Worm (Caenorhabditis elegans) whole organism, dauer: ENCODE measurements around the gene F41H10.12.

Experiments
- unc-62 ChIP-seq: sonication (generic microtip); optimal IDR thresholded peaks from 2 replicates; lab custom pipeline; 2017; ENCODE audit warnings: missing biosample characterization, missing genetic modification reagents, missing genetic modification characterization

Gene F41H10.12

DNA sequence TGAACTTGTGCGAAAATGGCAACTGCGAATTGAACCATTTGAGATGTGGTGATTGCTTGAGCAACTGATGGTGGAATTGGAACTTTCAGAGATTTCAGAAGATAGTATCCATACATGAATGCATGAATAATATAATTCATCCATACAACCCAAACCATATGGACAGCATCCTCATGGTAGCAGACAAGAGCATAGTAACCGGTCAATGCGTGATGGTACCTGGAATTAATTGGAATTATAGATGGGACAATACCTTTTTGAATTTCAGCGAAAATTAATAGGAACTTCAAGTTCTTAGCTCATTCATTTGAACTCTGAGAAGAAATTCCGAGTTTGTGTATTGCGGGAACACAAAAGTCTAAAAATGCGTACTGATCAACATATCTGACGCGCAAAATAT is 10.2 kb upstream of the F41H10.12 start:
- TF ChIP-seq unc-62 = no peak

DNA sequence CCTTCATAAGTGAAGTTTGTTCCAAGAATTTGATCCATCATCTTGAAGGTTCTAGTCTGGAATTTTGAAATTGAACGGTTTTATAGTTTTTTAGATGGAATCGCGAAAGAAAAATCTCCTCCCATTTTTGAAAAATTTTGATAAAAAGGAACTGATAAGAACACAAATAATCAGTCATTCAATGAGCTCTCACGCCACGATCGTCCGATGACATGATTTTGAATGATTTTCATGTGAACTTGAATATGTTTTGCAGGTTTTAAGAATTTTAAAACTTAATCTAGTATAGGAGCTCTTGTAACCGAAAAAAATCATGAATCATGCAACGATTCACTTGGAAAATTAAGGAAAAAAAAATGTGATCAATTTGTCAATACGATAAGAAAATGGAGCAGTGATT is 8.1 kb upstream of the F41H10.12 start, which contains the start of gene elo-5:
TSS of gene elo-5 (minus strand) at position 56 of the 400 bp plus-strand sequence.
- TF ChIP-seq unc-62 = no peak

DNA sequence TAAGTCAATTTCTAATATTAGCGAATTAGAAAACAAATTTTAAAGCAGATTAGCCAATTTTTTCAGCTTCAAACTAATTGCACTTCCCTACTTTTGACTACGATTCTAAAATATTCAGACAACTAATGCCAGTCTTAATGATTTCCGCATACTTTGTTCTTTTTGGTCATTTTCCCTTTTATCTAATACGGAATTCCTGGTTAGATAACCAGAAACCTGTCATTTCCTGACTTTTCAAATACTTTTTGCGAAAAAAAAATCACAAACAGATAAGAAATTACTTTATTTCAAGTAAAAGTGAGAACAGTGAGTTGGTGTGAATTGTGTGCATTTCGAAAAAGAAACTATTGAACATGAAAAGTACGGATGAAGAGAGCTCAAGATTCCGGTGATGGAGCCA is 5.0 kb upstream of the F41H10.12 start:
- TF ChIP-seq unc-62 = no peak

DNA sequence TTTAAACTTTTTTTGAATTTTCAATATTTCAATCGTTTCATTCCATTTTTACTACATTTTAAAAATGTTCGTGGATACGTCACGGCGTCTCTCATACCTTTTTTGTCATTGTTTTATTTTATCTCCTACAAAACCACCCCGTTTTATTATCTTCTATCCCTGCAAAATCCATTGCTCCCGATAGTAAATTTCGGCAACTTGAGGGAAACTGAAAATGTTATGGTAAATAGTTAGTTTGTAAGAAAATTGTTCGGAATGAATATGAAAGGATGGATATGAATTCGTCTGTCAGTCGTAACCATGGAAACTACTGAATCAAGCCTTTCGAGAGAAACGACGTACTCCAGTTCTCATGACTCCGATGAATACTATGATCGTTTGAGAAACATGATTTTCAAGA is 3.8 kb upstream of the F41H10.12 start, which contains the start of gene F41H10.2:
TSS of gene F41H10.2 (plus strand) at position 301 of the 400 bp plus-strand sequence.
- TF ChIP-seq unc-62 = no peak

DNA sequence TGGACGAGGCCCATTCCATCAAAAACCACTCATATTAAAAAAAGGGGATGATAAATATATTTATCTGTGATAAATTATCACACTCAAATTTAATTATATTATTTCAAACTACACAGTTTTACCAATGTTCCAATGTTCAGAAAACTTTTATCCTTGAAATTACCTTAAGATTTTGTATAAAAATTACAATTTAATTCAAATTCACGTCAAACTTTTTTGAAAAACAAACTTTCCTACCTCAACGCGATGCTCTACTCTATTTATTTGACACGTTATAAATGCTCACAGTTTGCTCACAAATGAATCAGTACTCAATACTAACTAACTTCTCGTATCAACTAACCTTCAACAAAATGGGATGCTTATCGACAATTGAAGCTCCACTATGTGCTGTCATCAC is 2.5 kb upstream of the F41H10.12 start, which contains the start of gene F41H10.1:
TSS of gene F41H10.1 (plus strand) at position 301 of the 400 bp plus-strand sequence.
- TF ChIP-seq unc-62 = no peak

DNA sequence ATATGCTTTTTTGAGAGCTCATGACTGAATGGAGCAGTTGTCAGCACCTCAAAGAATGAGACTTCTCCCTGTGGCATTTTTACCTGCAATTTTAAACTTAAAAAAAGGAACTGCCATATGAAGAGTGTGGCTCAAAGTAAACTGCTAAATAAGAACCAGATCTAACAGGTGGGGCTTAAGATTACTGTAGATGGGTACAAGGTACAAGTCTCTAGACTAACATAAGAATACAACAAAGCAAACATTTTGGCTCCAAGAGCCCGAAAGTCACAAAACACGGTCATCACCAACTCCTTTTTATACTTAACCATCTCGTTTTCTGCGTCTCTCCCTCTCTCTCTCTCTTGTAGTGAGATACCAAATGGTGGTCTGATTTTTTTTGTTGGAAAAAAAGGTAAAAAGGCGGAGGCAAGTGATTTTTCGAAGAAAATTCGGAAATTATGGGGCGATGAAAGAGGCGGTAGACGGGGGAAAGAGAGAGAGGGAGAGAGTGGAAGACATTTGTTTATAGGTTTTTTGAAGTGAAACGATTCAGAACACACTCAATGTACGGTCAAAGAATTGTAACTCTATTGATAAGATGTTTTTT is 3.5 kb downstream of the F41H10.12 start, which contains the start of gene elo-6:
TSS of gene elo-6 (minus strand) at position 83 of the 589 bp plus-strand sequence.
- no peak for TF ChIP-seq unc-62

DNA sequence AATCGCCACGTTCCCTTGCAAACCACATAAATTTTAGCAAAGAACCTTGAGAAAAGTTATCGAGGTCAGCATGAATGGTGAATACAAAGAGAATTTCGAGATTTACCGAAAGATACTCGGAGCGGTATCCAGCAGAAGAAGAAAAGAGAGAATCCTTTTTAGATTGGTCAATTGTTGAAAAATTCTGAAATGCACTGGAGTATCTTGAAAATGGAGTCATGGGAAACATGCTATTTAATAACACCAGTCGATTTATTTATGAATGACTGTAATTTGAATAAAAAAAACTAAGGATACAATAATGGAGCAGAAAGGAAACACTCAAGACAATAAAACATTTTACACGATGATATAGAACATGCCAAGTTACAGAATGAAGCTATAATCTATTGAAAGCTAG is 4.8 kb downstream of the F41H10.12 start:
- no peak for TF ChIP-seq unc-62

DNA sequence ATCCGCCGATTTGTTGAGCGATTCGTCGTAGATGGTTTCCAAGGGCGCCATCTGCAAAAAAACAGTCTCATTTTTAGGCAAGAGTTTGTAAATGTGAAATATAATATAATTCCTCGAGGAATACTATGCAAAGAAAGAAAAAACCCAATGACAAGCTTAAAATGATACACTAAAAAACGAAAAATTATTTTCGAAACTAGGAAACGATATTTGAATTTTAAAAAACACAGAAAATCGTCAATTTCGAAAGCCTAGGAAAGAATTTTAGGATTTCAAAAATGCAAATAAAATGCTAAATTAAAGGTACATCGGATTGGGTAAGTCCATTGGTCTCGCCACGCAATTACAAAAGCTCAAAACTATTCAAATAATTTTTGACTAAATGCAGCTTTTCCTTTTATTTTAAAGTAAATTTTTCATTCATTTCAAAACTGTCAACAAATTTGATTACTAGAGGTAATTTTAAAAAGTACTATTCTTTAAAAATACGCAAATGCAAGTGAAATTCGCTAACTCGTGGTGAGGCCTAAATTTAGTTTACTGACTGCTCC is 6.5 kb downstream of the F41H10.12 start, which contains the start of the genes htp-1 and ZK616.5:
TSS of gene htp-1 (minus strand) at position 51 of the 551 bp plus-strand sequence.
TSS of gene ZK616.5 (plus strand) at position 423 of the 551 bp plus-strand sequence.
- TF ChIP-seq unc-62 = no peak

DNA sequence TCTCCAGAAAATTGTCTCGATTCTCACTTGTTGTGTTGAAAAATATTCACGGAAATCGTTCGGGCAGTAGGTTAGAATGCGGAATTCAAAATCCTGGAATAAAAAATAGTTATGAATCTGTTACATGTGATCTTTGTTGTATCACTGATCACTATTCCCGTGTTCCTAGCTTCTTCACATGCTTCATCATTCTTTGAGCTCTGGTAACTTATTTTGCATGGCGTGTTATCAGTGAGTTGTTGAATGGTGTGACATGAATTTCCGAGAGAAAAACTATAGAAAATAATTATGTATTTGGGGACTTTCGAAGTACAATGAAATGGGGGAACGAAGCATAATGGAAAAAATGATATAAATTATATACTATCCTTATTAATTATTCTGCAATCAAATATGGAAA is 8.4 kb downstream of the F41H10.12 start:
- TF ChIP-seq unc-62 = no peak

DNA sequence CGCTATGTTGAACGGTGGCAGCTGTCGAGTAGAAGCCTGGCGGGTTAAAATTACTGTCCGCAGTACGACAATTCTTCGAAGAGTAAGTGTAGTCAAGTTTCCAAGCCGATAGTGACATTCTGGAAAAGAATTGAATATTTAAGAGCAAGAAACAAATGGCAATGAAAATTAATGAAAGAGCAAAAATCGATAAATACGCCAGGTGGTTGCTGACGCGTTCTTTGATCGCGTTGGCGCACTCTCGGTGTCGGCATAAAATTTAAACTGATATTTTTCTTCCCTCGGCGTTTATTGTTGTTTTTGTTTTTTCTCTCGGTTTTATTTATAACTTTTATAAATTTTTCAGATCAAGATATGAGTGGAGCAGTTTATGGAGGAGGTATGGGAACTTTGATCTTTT is 9.6 kb downstream of the F41H10.12 start, which contains the start of the genes perm-3 and swsn-6:
TSS of gene perm-3 (minus strand) at position 118 of the 400 bp plus-strand sequence.
TSS of gene swsn-6 (plus strand) at position 347 of the 400 bp plus-strand sequence.
- TF ChIP-seq unc-62 = no peak

DNA sequence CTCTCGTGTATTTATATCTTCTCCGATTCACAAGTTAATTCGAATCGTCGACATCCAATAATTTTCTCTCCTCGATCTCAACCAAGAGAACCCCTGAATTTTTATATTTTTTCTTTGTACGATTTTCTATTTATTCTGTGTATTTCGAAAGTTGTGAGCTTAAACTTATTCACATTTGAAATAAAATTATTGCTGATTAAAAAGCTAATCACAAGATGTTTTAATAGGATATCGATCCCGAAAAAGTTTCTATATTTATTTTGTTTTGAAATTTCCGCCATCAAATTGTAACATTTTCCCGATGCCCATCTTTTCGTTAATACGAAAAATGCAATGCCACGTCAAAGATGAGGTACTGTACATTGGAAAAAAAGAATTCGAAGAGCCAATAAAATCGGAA is 11.6 kb downstream of the F41H10.12 start, which contains the start of gene ZK616.3:
TSS of gene ZK616.3 (plus strand) at position 301 of the 400 bp plus-strand sequence.
- no peak for TF ChIP-seq unc-62

DNA sequence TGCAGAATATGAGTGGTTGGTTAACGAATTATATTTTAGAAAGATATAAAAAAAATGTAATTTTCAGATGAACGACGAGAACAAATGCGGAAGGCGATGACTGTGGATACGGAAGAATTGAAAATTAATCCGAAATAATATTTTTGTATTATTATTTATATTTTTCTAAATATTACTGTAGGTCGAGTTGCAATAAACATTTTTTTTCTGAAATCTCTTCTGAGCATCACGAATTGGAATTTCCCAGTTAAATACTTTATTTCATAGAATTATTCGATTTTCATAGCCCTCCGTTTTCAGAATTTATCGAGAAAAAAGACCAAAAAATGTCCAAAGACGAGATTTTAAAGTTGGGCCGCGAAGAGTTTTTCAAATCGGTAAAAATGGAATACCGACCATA is 12.4 kb downstream of the F41H10.12 start, which contains the start of gene ZK616.2:
TSS of gene ZK616.2 (plus strand) at position 301 of the 400 bp plus-strand sequence.
- no peak for TF ChIP-seq unc-62

DNA sequence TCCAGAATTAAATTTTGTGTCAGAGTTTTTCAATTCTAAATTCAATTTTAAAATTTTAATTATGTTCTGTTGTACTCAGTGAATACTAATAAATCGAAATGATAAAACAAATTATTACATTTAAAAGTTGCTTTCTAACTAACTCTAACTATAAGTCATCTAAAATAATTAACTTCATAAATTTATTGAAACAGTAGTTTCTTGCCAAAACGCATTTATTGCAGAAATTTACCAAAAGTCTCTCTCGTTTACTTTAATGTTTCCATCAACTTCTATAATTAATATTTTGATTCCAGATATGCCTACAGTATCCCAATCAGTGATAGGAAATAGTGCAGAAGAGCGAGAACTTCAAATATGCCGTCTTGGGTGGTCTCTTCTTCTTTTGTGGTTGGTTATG is 15.5 kb downstream of the F41H10.12 start, which contains the start of gene ZK616.1:
TSS of gene ZK616.1 (plus strand) at position 301 of the 400 bp plus-strand sequence.
- no peak for TF ChIP-seq unc-62

DNA sequence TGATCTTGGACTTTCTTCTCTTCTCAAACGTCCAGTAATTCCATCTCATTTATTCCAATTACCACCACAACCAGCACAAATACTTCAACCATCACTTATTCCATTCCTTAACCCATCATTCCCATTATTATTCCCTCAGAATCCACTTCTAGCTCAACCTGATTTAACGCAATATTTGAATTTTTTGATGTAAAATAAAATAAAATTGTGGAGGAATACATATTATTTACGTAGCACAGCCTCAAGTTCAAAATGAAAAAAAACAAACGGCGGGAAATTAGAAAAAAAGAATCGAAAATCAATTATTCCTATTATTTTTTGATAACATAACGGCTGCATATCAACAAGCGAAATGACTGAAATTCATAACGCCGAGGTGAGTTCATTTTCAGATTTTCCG is 20.2 kb downstream of the F41H10.12 start, which contains the start of gene ZK616.61:
TSS of gene ZK616.61 (plus strand) at position 301 of the 400 bp plus-strand sequence.
- no peak for TF ChIP-seq unc-62

DNA sequence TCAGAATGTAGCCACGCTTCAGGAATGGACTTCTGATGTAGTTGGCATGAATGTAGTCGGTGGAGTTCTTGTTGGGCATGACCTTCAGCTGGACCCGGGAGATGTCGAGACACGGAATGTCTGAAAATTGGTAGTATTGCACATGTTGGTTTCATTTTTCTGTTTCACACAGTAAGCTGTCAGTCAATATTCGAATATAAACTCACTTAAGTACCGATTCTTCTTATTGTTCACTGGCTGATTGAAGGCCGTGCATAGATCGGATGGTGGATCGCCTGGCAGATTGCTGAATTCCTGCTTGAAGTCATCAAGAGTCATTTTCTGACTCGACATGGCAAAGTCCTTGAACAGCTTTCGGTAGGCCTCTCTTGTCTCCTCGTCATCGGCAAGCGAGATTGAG is 24.0 kb downstream of the F41H10.12 start:
- TF ChIP-seq unc-62 = no peak

DNA sequence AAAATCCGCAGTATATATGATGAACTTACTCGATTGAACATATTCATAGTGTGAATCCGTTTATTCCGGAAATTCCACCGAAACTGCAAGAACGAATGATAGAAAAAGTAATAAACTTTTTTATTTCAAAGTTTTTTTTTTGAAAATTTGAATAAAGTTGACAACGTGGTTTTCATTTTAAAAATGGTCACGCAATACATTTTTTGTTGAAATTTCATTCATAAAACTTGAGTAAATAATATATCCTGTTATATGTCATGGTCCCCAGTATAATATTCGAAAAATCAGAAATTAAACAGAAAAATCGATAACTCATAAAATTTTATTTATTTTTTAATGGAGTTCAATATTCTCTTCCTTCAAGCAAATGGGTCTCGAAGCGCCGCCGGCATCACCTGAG is 26.0 kb downstream of the F41H10.12 start, which contains the start of gene ZK616.65:
TSS of gene ZK616.65 (minus strand) at position 101 of the 400 bp plus-strand sequence.
- no peak for TF ChIP-seq unc-62

DNA sequence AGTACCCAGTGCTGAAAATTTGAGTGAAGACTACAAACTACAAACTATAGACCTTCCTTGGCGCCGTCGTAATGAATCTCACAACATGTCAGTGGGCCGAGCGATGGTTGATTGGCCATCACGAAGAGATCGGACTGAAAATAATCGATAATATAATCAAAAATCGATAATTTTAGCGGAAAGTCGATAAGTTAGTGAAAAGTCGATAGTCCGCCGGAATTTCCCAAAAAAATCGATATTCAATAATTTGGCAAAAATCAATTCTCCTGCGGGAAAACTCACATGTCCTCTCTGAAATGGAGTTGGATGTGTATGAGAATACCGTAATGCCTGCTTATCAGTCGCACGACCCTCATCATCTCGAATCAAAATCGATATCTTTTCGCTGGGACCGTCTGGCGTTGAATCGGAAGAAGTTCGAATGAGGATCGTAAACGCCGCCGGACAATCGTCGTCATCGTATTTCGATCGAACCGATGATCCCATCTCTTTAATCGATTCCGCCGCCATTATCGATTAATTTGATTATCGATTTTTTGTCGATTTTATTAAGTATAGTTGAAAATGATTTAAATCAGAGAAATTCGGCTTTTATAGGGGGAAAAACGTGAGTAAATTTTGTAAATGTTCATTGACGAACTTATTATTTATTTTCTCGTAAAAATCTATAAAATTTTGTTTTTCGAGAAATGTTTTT is 26.7 kb downstream of the F41H10.12 start, which contains the start of gene ZK616.8:
TSS of gene ZK616.8 (minus strand) at position 553 of the 697 bp plus-strand sequence.
- no peak for TF ChIP-seq unc-62
